Worm (Caenorhabditis elegans) whole organism, L3 larva: ENCODE results near the gene mat-2.

Experiments
- ZK546.5 ChIP-seq: sonication (generic microtip); optimal IDR thresholded peaks from 2 replicates; lab custom pipeline; 2017; ENCODE audit warnings: missing biosample characterization, missing genetic modification characterization
- ama-1 ChIP-seq: fragments of 150-350 bp; optimal IDR thresholded peaks from 2 replicates; lab custom pipeline; 2018
- ceh-16 ChIP-seq: sonication (generic microtip); optimal IDR thresholded peaks from 2 replicates; lab custom pipeline; 2017; ENCODE audit warnings: missing biosample characterization, missing genetic modification characterization
- ceh-28 ChIP-seq: fragments of 150-350 bp; optimal IDR thresholded peaks from 2 replicates; lab custom pipeline; 2014; ENCODE audit warnings: missing biosample characterization, missing genetic modification reagents, missing genetic modification characterization
- ceh-82 ChIP-seq: fragments of 150-350 bp; optimal IDR thresholded peaks from 2 replicates; lab custom pipeline; 2014; ENCODE audit warnings: missing biosample characterization, missing genetic modification characterization
- egl-27 ChIP-seq: sonication (generic microtip); optimal IDR thresholded peaks from 4 replicates; lab custom pipeline; 2017; ENCODE audit warnings: missing biosample characterization, missing genetic modification reagents, missing genetic modification characterization
- elt-1 ChIP-seq: fragments of 150-350 bp; optimal IDR thresholded peaks from 2 replicates; lab custom pipeline; 2014; ENCODE audit warnings: missing biosample characterization, missing genetic modification characterization
- elt-3 ChIP-seq, 3 experiments: fragments of 150-350 bp in 1 of 3; sonication (generic microtip) in 2 of 3; optimal IDR thresholded peaks; 2 replicates in 2 of 3; 4 replicates in 1 of 3; lab custom pipeline; 2014 to 2017; ENCODE audit warnings: missing biosample characterization in 3 of 3, missing genetic modification characterization in 3 of 3
- fkh-10 ChIP-seq: sonication (generic microtip); optimal IDR thresholded peaks from 2 replicates; lab custom pipeline; 2017; ENCODE audit warnings: missing biosample characterization, missing genetic modification reagents, missing genetic modification characterization
- fkh-2 ChIP-seq: fragments of 150-350 bp; optimal IDR thresholded peaks from 2 replicates; lab custom pipeline; 2014; ENCODE audit warnings: missing biosample characterization, missing genetic modification reagents, missing genetic modification characterization
- fos-1 ChIP-seq: fragments of 150-350 bp; optimal IDR thresholded peaks from 2 replicates; lab custom pipeline; 2014; ENCODE audit warnings: missing biosample characterization, missing genetic modification characterization
- hmg-11 ChIP-seq: sonication (generic microtip); optimal IDR thresholded peaks from 2 replicates; lab custom pipeline; 2016; ENCODE audit warnings: missing genetic modification characterization, missing compliant biosample characterization
- jun-1 ChIP-seq: fragments of 150-350 bp; optimal IDR thresholded peaks from 2 replicates; lab custom pipeline; 2014; ENCODE audit warnings: missing biosample characterization, missing genetic modification reagents, missing genetic modification characterization
- lin-15B ChIP-seq: fragments of 150-350 bp; optimal IDR thresholded peaks from 2 replicates; lab custom pipeline; 2014; ENCODE audit warnings: missing biosample characterization, missing genetic modification characterization
- lin-39 ChIP-seq: fragments of 150-350 bp; optimal IDR thresholded peaks from 2 replicates; lab custom pipeline; 2018; ENCODE audit warnings: missing biosample characterization, missing genetic modification reagents, missing genetic modification characterization
- lsy-12 ChIP-seq: sonication (generic microtip); optimal IDR thresholded peaks from 2 replicates; lab custom pipeline; 2016; ENCODE audit warnings: mild to moderate bottlenecking, missing genetic modification characterization, missing compliant biosample characterization
- mdl-1 ChIP-seq: fragments of 150-350 bp; optimal IDR thresholded peaks from 2 replicates; lab custom pipeline; 2014; ENCODE audit warnings: missing biosample characterization, missing genetic modification characterization
- mml-1 ChIP-seq: fragments of 150-350 bp; sonication (generic microtip); optimal IDR thresholded peaks from 3 replicates; lab custom pipeline; 2014; ENCODE audit warnings: missing biosample characterization, missing genetic modification characterization
- nfya-1 ChIP-seq: sonication (generic microtip); optimal IDR thresholded peaks from 2 replicates; lab custom pipeline; 2017; ENCODE audit warnings: missing genetic modification characterization, mild to moderate bottlenecking, missing compliant biosample characterization, antibody characterized with exemption, moderate library complexity; ENCODE audit not compliant: insufficient read depth
- nhr-11 ChIP-seq: fragments of 150-350 bp; optimal IDR thresholded peaks from 2 replicates; lab custom pipeline; 2014; ENCODE audit warnings: missing biosample characterization, missing genetic modification characterization
- nhr-12 ChIP-seq: fragments of 150-350 bp; optimal IDR thresholded peaks from 2 replicates; lab custom pipeline; 2014; ENCODE audit warnings: missing biosample characterization, missing genetic modification characterization
- nhr-23 ChIP-seq: fragments of 150-350 bp; optimal IDR thresholded peaks from 2 replicates; lab custom pipeline; 2014; ENCODE audit warnings: missing biosample characterization, missing genetic modification reagents, missing genetic modification characterization
- nhr-237 ChIP-seq: fragments of 150-350 bp; optimal IDR thresholded peaks from 2 replicates; lab custom pipeline; 2014; ENCODE audit warnings: missing biosample characterization, missing genetic modification characterization
- nhr-25 ChIP-seq: sonication (generic microtip); optimal IDR thresholded peaks from 2 replicates; lab custom pipeline; 2017; ENCODE audit warnings: missing biosample characterization, missing genetic modification characterization
- nhr-28 ChIP-seq: fragments of 150-350 bp; optimal IDR thresholded peaks from 2 replicates; lab custom pipeline; 2014; ENCODE audit warnings: missing biosample characterization, missing genetic modification characterization
- nhr-43 ChIP-seq: sonication (generic microtip); optimal IDR thresholded peaks from 2 replicates; lab custom pipeline; 2016; ENCODE audit warnings: mild to moderate bottlenecking, missing genetic modification characterization, missing compliant biosample characterization; ENCODE audit not compliant: poor library complexity, severe bottlenecking
- nhr-67 ChIP-seq: fragments of 150-350 bp; optimal IDR thresholded peaks from 2 replicates; lab custom pipeline; 2014; ENCODE audit warnings: missing biosample characterization, missing genetic modification characterization
- nhr-76 ChIP-seq: fragments of 150-350 bp; sonication (generic microtip); optimal IDR thresholded peaks from 5 replicates; lab custom pipeline; 2014; ENCODE audit warnings: missing biosample characterization, missing genetic modification characterization
- nhr-77 ChIP-seq: fragments of 150-350 bp; optimal IDR thresholded peaks from 2 replicates; lab custom pipeline; 2014; ENCODE audit warnings: missing biosample characterization, missing genetic modification characterization
- pha-4 ChIP-seq: fragments of 150-350 bp; optimal IDR thresholded peaks from 2 replicates; lab custom pipeline; 2014; ENCODE audit warnings: missing biosample characterization, missing genetic modification reagents, missing genetic modification characterization
- pqm-1 ChIP-seq: fragments of 150-350 bp; optimal IDR thresholded peaks from 2 replicates; lab custom pipeline; 2017; ENCODE audit warnings: missing biosample characterization, missing genetic modification characterization, inconsistent platforms
- skn-1 ChIP-seq: fragments of 150-350 bp; optimal IDR thresholded peaks from 2 replicates; lab custom pipeline; 2014; ENCODE audit warnings: missing biosample characterization, missing genetic modification characterization
- snpc-4 ChIP-seq: fragments of 150-350 bp; optimal IDR thresholded peaks from 2 replicates; lab custom pipeline; 2014; ENCODE audit warnings: missing biosample characterization, missing genetic modification characterization
- unc-39 ChIP-seq: sonication (generic microtip); optimal IDR thresholded peaks from 4 replicates; lab custom pipeline; 2017; ENCODE audit warnings: missing biosample characterization, missing genetic modification characterization
- unc-62 ChIP-seq: fragments of 150-350 bp; sonication (generic microtip); optimal IDR thresholded peaks from 4 replicates; lab custom pipeline; 2014; ENCODE audit warnings: missing biosample characterization, missing genetic modification reagents, missing genetic modification characterization
- zag-1 ChIP-seq: fragments of 150-350 bp; optimal IDR thresholded peaks from 2 replicates; lab custom pipeline; 2014; ENCODE audit warnings: missing biosample characterization, missing genetic modification characterization

The mat-2 gene

DNA sequence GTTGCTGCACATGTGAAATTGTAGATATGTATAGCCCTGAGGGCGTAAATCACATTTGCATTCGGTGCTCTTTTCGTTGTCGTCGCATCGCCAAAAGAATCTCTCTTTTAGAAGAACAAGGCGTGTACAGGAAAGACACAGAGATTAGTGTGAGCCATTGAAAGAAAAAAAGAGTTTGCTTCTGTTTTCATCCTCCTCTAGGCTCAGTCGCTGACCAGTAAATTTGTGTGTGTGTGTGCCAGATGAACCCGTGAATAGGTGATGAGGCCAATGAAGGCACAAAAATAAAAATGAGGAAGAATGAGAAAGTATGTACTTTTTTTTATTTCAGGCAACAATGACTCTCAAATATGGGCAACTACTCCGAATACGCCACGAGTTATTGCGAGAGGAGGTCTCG is at the start of gene mat-2:
Gene mat-2, plus strand, starts transcription at position 301 of the 400 bp plus-strand sequence.
- TF ChIP-seq snpc-4 (tag; lab: Kevin White, UChicago) (no peak), unc-39 (tag; lab: Kevin White, UChicago) (no peak), nfya-1 (tag; lab: Kevin White, UChicago) (no peak), nhr-25 (tag; lab: Kevin White, UChicago) (no peak), fos-1 (tag; lab: Kevin White, UChicago) (no peak), ceh-16 (tag; lab: Kevin White, UChicago) (no peak), egl-27 (no peak), unc-62 (GFP tag; lab: Kevin White, UChicago) (no peak), fkh-10 (GFP tag; lab: Kevin White, UChicago) (no peak), ceh-28 (tag; lab: Kevin White, UChicago) (no peak), lin-15B (tag; lab: Kevin White, UChicago) (no peak), nhr-76 (no peak), ama-1 (lab: Kevin White, UChicago) (no peak), mml-1 (tag; lab: Kevin White, UChicago) (no peak), nhr-77 (tag; lab: Kevin White, UChicago) (no peak), nhr-23 (no peak), skn-1 (tag; lab: Kevin White, UChicago) (no peak), nhr-43 (tag; lab: Kevin White, UChicago) (no peak)

DNA sequence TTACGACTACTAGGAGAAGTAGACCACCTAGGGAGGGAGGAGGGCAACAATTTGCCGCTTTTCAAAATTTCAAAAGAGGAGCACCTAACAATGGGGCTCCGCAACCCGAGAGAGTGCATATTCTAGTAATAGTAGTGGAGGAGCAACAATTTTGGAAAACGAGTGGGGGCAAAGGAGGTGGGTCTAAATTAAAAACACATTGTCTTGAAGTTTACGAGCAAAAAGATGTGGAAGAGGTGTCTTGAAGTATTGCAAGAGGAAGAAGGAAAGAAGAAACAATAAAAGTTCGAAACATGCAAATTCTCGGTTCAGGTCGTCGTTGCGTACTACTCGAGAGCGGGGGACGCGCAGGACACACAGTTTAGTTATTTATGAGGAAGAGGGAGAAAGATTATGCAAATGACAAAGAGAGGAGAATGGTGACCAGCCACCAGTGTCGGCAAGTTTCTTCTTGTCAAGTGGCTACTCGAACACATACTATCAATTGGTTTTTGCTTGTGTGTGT is 48.3 kb upstream of the mat-2 start:
- TF ChIP-seq nhr-25 (tag; lab: Kevin White, UChicago), result no peak
- TF ChIP-seq unc-62 (GFP tag; lab: Kevin White, UChicago), result no peak
- TF ChIP-seq lsy-12 (tag; lab: Kevin White, UChicago), result no peak
- TF ChIP-seq nhr-237 (tag; lab: Kevin White, UChicago), result no peak
- no peak for TF ChIP-seq ceh-82
- TF ChIP-seq mdl-1 (tag; lab: Kevin White, UChicago), result no peak
- TF ChIP-seq fkh-2 (tag; lab: Kevin White, UChicago), result no peak
- TF ChIP-seq lin-39 (tag; lab: Kevin White, UChicago), result no peak
- TF ChIP-seq nhr-28 (tag; lab: Kevin White, UChicago), result no peak
- TF ChIP-seq jun-1 (tag; lab: Kevin White, UChicago), result no peak
- TF ChIP-seq fos-1 (tag; lab: Kevin White, UChicago), result no peak
- no peak for TF ChIP-seq hmg-11 (tag; lab: Kevin White, UChicago)

DNA sequence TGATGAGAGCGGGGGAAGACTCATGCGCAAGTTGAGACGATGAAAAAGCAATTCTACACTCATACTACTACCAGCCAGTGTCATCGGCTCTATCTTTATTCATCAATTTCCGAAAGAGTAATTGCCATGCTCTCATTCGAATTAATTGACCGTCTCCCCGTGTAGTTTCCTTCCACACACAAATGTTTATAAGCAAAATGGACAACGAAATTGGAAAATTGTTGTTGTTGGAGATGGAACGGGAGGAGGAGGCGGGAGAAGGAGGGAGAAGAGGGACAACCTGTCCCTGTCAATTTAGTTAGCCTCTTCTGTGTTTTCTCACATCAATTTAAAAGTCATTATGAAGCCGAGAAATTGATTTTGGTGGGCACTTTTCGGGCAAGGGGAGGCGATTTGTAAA is 40.0 kb upstream of the mat-2 start:
- TF ChIP-seq nhr-25 (tag; lab: Kevin White, UChicago) (no peak), ZK546.5 (no peak), skn-1 (tag; lab: Kevin White, UChicago) (no peak), hmg-11 (tag; lab: Kevin White, UChicago) (no peak), nhr-23 (no peak), pha-4 (tag; lab: Kevin White, UChicago) (no peak), mdl-1 (tag; lab: Kevin White, UChicago) (no peak), nhr-43 (tag; lab: Kevin White, UChicago) (no peak), fkh-10 (GFP tag; lab: Kevin White, UChicago) (no peak), nhr-237 (tag; lab: Kevin White, UChicago) (no peak)

DNA sequence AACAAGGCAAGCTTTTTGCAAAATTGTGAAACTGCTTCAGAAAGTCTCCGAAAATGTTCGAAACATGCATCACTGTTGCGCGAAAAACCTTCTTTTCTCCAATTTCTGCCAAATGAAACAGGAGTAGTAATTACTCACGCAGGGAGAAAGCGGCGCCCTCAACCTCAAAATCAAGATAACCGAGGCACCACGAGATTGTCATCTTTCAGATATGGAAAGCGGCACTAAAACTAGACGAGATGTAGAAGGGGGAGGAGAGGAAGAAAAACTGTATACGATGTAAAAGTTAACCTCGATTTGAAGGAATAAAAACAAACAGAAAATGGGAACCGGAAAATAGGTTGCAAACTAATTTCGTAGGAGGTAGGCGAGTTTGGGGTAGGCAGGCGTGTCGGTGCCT is 36.0 kb upstream of the mat-2 start:
- TF ChIP-seq snpc-4 (tag; lab: Kevin White, UChicago) (no peak), nhr-25 (tag; lab: Kevin White, UChicago) (peak; percentile 12), elt-1 (tag; lab: Kevin White, UChicago) (peak; percentile 82)

DNA sequence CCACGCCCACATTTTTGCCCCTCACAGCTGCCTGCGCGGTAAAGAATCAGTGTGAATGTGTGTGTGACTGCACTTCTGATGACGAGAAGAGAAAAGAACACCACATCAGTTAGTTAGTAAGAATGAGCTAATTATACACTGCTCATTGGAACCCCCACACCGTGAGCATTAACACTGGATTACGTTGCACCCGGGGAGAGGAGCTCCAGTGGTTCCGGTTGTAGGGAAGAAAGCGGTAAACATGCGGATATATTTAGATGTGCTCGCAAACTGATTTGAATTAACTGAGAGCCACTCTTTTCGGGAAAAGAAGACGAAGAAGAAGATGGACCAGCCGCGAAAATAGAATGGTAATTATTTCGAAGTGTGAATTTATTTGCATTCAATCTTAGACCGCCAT is 25.7 kb upstream of the mat-2 start:
- TF ChIP-seq lin-39 (tag; lab: Kevin White, UChicago) (no peak), ceh-28 (tag; lab: Kevin White, UChicago) (no peak), nhr-11 (tag; lab: Kevin White, UChicago) (no peak), pqm-1 (tag; lab: Kevin White, UChicago) (no peak), nhr-12 (tag; lab: Kevin White, UChicago) (no peak), zag-1 (tag; lab: Kevin White, UChicago) (no peak), elt-3 (tag; optimal IDR thresholded peaks at IDR 0.05; lab: Kevin White, UChicago) (no peak), nhr-67 (tag; lab: Kevin White, UChicago) (no peak), nhr-43 (tag; lab: Kevin White, UChicago) (no peak), ceh-16 (tag; lab: Kevin White, UChicago) (no peak), lsy-12 (tag; lab: Kevin White, UChicago) (no peak), fos-1 (tag; lab: Kevin White, UChicago) (no peak), nhr-76 (no peak), mml-1 (tag; lab: Kevin White, UChicago) (no peak)
